Worm (Caenorhabditis elegans): Measurements from ENCODE around the gene C15H11.11.
"Not testable (repeated sequence)": the region's sequence is repeated elsewhere in the genome, so short reads cannot be mapped to it uniquely, and the experiment has no call there.

DNA sequence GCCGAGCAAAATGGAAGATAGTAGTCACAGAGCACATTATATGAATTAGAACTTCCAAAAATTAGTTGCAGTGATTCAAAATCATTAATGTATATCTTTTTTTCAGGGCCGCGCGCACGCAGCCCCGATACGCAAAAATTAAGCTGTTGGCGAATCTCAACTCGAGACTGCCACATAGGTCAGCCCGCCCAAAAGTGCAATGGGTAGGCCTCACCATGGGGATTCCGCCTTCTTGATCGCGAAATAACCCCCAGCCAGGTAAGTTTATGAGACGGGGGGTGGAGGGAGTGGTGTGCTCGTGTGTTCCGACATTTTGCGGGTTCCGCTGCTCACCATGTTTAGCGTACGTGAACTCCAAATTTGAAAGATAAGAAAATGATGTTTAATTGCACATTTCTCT, 47.8 kb downstream of the C15H11.11 start, which contains the start of gene F08H9.3:
- TF ChIP-seq nhr-237 (tag; optimal IDR thresholded peaks at IDR 0.05); zag-1 (tag; optimal IDR thresholded peaks at IDR 0.05); alr-1 (tag; optimal IDR thresholded peaks at IDR 0.05); aly-2 (tag; optimal IDR thresholded peaks at IDR 0.05); mdl-1 (tag; optimal IDR thresholded peaks at IDR 0.05); nhr-12 (tag; optimal IDR thresholded peaks at IDR 0.05); dmd-4 (tag; optimal IDR thresholded peaks at IDR 0.05); ceh-16 (tag; optimal IDR thresholded peaks at IDR 0.05); unc-62 (GFP tag; optimal IDR thresholded peaks at IDR 0.05); nhr-11 (tag; optimal IDR thresholded peaks at IDR 0.05); F13H6.1 (tag; optimal IDR thresholded peaks at IDR 0.05); sma-9 (tag; optimal IDR thresholded peaks at IDR 0.05); lin-13 (GFP tag; optimal IDR thresholded peaks at IDR 0.05); ztf-11 (tag; optimal IDR thresholded peaks at IDR 0.05): not testable (repeated sequence)
- peak; percentile 39 for TF ChIP-seq sma-9 (GFP tag; optimal IDR thresholded peaks at IDR 0.05)

All from whole organism, L2 larva.